Fruit fly (Drosophila melanogaster) whole organism, pupa: Measurements from ENCODE around the gene APP-BP1.
"Not testable (repeated sequence)": the region's sequence is repeated elsewhere in the genome, so short reads cannot be mapped to it uniquely, and the experiment has no call there.

Source experiments
- CG10348 ChIP-seq: fragments of 200-800 bp; sonication (Bioruptor generic); IDR thresholded peaks from 2 replicates; pipeline ENCODE4 v1.3.6; 2022; ENCODE audit warnings: missing biosample characterization, missing genetic modification characterization
- CG12605 ChIP-seq: fragments of 200-800 bp; sonication (Bioruptor generic); IDR thresholded peaks from 2 replicates; pipeline ENCODE4 v1.3.6; 2022; ENCODE audit warnings: missing biosample characterization, missing genetic modification characterization
- CG13204 ChIP-seq: fragments of 200-800 bp; sonication (Bioruptor generic); optimal IDR thresholded peaks from 2 replicates; lab custom pipeline; 2018; ENCODE audit warnings: missing biosample characterization, mild to moderate bottlenecking, missing genetic modification characterization, moderate library complexity
- CG14655 ChIP-seq: fragments of 200-800 bp; sonication (Bioruptor generic); optimal IDR thresholded peaks from 3 replicates; lab custom pipeline; 2017; ENCODE audit warnings: mild to moderate bottlenecking, missing biosample characterization, missing genetic modification reagents, missing genetic modification characterization
- CG15710 ChIP-seq: fragments of 200-800 bp; sonication (Bioruptor generic); optimal IDR thresholded peaks from 2 replicates; lab custom pipeline; 2018; ENCODE audit warnings: missing biosample characterization, mild to moderate bottlenecking, missing genetic modification characterization, moderate library complexity
- CG17806 ChIP-seq: fragments of 200-800 bp; sonication (Bioruptor generic); optimal IDR thresholded peaks from 2 replicates; lab custom pipeline; 2018; ENCODE audit warnings: missing biosample characterization, mild to moderate bottlenecking, missing genetic modification characterization, moderate library complexity
- CG32121 ChIP-seq: fragments of 200-800 bp; sonication (Bioruptor generic); IDR thresholded peaks from 2 replicates; pipeline ENCODE4 v1.3.6; 2022; ENCODE audit warnings: missing biosample characterization, missing genetic modification characterization
- CG34367 ChIP-seq: fragments of 200-800 bp; sonication (Bioruptor generic); optimal IDR thresholded peaks from 2 replicates; lab custom pipeline; 2018; ENCODE audit warnings: missing biosample characterization, mild to moderate bottlenecking, missing genetic modification characterization
- CG4496 ChIP-seq: fragments of 200-800 bp; sonication (Bioruptor generic); IDR thresholded peaks from 3 replicates; pipeline ENCODE4 v1.3.6; 2022; ENCODE audit warnings: missing biosample characterization, missing genetic modification characterization
- CG8159 ChIP-seq: fragments of 200-800 bp; sonication (Bioruptor generic); optimal IDR thresholded peaks from 3 replicates; lab custom pipeline; 2018; ENCODE audit warnings: missing biosample characterization, mild to moderate bottlenecking, missing genetic modification characterization, moderate library complexity
- CG8301 ChIP-seq: fragments of 200-800 bp; sonication (Bioruptor generic); optimal IDR thresholded peaks from 2 replicates; lab custom pipeline; 2018; ENCODE audit warnings: missing biosample characterization, mild to moderate bottlenecking, missing genetic modification characterization
- CG9948 ChIP-seq: fragments of 200-800 bp; sonication (Bioruptor generic); optimal IDR thresholded peaks from 2 replicates; lab custom pipeline; 2018; ENCODE audit warnings: missing biosample characterization, mild to moderate bottlenecking, missing genetic modification characterization, moderate library complexity
- D1 ChIP-seq: fragments of 200-800 bp; sonication (Bioruptor generic); optimal IDR thresholded peaks from 2 replicates; lab custom pipeline; 2018; ENCODE audit warnings: missing biosample characterization, mild to moderate bottlenecking, missing genetic modification characterization, moderate library complexity
- EcR ChIP-seq: fragments of 200-800 bp; sonication (Bioruptor generic); optimal IDR thresholded peaks from 3 replicates; lab custom pipeline; 2019; ENCODE audit warnings: missing biosample characterization, missing genetic modification characterization, mild to moderate bottlenecking, moderate library complexity, missing genetic modification reagents
- Ets98B ChIP-seq: fragments of 200-800 bp; sonication (Bioruptor generic); IDR thresholded peaks from 2 replicates; pipeline ENCODE4 v1.3.6; 2022; ENCODE audit warnings: missing biosample characterization, missing genetic modification characterization
- Pif1A ChIP-seq: fragments of 200-800 bp; sonication (Bioruptor generic); optimal IDR thresholded peaks from 3 replicates; lab custom pipeline; 2016; ENCODE audit warnings: missing biosample characterization, missing genetic modification characterization
- Pif1B ChIP-seq: fragments of 200-800 bp; sonication (Bioruptor generic); optimal IDR thresholded peaks from 3 replicates; lab custom pipeline; 2016; ENCODE audit warnings: missing biosample characterization, missing genetic modification characterization
- Snoo ChIP-seq: fragments of 200-800 bp; sonication (Bioruptor generic); optimal IDR thresholded peaks from 3 replicates; lab custom pipeline; 2017; ENCODE audit warnings: missing biosample characterization, mild to moderate bottlenecking, missing genetic modification characterization, inconsistent platforms
- fd96Ca ChIP-seq: fragments of 200-800 bp; sonication (Bioruptor generic); IDR thresholded peaks from 3 replicates; pipeline ENCODE4 v1.3.6; 2022; ENCODE audit warnings: missing biosample characterization, missing genetic modification characterization
- gl ChIP-seq: fragments of 200-800 bp; sonication (Bioruptor generic); optimal IDR thresholded peaks from 2 replicates; lab custom pipeline; 2018; ENCODE audit warnings: missing biosample characterization, mild to moderate bottlenecking, missing genetic modification characterization
- rn ChIP-seq: fragments of 200-800 bp; sonication (Bioruptor generic); IDR thresholded peaks from 2 replicates; pipeline ENCODE4 v1.3.6; 2022; ENCODE audit warnings: missing biosample characterization, missing genetic modification characterization

The APP-BP1 gene

DNA sequence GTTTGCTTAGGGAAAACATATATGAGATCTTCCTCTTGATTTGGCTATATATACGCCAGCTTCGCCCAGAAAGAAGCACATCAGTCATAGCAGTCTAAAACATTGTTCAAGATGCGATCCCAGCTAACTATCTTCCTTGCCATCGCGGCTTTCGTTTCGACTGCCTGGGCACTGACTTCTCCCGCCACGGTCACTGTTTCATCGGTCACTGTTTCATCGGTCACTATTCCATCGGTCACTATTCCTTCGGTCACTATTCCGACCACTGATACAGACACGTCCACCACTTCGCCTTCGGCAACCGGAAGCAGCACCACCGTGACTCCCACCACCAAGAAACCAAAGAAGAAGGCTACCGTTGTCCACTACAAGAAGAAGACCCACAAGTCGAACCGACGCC lies 36.7 kb downstream of the APP-BP1 start, which contains the start of gene CG14143:
Gene CG14143 (plus strand): TSS at position 102 of the 400 bp plus-strand sequence.
- TF ChIP-seq CG32121 (GFP tag; lab: Robert Waterston, UW); CG13204 (GFP tag; lab: Kevin White, UChicago); D1 (tag; lab: Kevin White, UChicago): not testable (repeated sequence)

DNA sequence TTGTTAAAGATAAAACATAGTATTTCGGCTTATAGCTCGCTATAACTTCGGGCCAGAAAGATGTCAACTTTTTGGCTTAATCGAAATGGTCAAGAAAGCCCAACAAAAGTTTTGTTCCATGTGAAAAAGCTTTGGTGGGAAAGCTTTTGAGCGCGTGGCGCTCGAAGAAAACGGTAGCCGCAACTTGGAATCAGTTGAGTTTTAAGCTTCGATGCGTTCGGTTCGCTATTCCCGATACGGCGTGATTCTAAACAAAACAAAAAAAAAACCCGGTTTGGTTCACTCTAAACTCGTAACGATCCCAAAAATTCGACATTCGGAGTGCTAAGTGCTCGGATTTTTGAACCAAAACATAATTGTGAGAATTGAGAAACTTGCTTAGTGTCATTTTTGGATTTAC lies 37.6 kb downstream of the APP-BP1 start, which contains the start of gene IRSp53:
Gene IRSp53 (plus strand): TSS at position 204 of the 400 bp plus-strand sequence.
- no peak for TF ChIP-seq gl (tag; lab: Kevin White, UChicago)
- TF ChIP-seq rn (GFP tag; lab: Robert Waterston, UW) = no peak
- TF ChIP-seq CG8159 (tag; lab: Kevin White, UChicago) = peak; percentile 57
- TF ChIP-seq CG32121 (GFP tag; lab: Robert Waterston, UW) = no peak
- no peak for TF ChIP-seq CG15710
- no peak for TF ChIP-seq Pif1B
- no peak for TF ChIP-seq CG17806 (tag; lab: Kevin White, UChicago)
- no peak for TF ChIP-seq CG10348 (GFP tag; lab: Robert Waterston, UW)
- no peak for TF ChIP-seq Pif1A (GFP tag; lab: Kevin White, UChicago)
- peak; percentile 18; the same call in 1 of the 3 replicates for TF ChIP-seq CG4496 (GFP tag; lab: Robert Waterston, UW)
- no peak for TF ChIP-seq CG13204 (GFP tag; lab: Kevin White, UChicago)
- TF ChIP-seq CG12605 = 0 out of 2 replicates have a peak, but pooled peaks have one; percentile 11
- TF ChIP-seq CG8301 (tag; lab: Kevin White, UChicago) = no peak
- peak; percentile 43; the same call in 1 of the 2 replicates for TF ChIP-seq Ets98B (GFP tag; lab: Robert Waterston, UW)

DNA sequence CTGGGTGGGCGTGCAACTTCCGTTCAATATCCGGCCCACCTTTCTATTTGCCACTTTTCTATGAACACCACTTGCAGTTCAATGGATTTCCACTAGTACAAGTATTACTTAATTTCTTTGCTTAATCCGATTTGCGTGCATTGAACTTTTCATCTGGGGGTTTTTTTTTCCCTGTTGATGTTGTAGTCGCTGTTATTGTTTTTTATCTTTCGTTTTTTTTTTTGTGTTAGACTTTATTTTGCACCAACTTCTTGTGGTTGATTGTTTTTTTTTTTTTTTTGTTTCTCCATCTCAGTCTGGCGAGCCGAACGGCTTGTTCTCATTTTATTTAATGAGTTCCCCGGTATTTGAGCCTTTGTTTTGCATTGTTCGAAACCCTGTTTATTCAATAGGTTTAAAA lies 38.1 kb downstream of the APP-BP1 start:
- peak; percentile 59 for TF ChIP-seq CG34367 (tag; lab: Kevin White, UChicago)
- TF ChIP-seq CG10348 (GFP tag; lab: Robert Waterston, UW) = no peak
- peak; percentile 33 for TF ChIP-seq CG15710
- peak; percentile 63 for TF ChIP-seq CG13204 (GFP tag; lab: Kevin White, UChicago)
- TF ChIP-seq EcR = peak; percentile 72

DNA sequence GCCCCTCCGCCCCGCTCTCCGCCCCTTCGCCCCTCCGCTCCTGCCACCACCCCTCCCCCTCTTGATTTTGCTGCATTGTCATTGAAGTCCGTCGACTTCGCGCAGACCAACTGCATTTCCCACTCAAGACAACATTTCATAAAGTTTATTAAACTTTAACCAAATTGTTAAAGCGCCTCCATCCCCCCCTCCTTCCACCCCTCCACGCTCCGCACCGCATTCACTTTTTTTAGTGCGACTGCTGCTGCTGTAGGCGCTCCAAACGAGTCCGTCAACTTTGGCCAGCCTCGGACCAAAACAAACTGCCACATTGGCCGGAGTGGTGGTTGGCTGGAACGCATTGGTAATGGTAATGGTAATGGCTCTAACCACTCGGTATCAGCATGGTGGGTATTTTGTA lies 40.6 kb downstream of the APP-BP1 start:
- TF ChIP-seq Ets98B (GFP tag; lab: Robert Waterston, UW) (peak; percentile 45; the same call in 1 of the 2 replicates), CG34367 (tag; lab: Kevin White, UChicago) (no peak), fd96Ca (peak; percentile 65; the same call in 2 of the 3 replicates), CG8159 (tag; lab: Kevin White, UChicago) (no peak), CG9948 (tag; lab: Kevin White, UChicago) (no peak), CG17806 (tag; lab: Kevin White, UChicago) (no peak), Snoo (tag; lab: Kevin White, UChicago) (no peak)

DNA sequence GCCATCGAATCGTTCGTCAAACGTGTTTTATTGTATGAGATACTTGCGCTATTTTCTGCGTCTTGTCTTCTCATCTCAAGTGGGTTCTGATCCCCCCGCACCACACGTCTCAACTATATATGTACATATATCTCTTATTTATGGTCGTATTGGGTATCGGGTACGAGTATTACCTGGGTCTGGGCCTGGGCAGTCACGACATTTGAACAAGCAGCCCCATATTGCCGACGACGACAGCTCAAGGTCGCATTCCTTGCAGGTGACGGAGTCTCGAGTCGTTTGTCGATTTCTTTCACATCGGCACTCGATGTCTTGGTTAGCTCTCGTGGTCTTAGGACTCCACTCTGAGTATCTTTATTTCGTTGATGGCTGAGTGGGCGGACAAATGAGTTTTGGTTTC lies 46.9 kb downstream of the APP-BP1 start:
- TF ChIP-seq CG10348 (GFP tag; lab: Robert Waterston, UW) (no peak), EcR (peak; percentile 31)

DNA sequence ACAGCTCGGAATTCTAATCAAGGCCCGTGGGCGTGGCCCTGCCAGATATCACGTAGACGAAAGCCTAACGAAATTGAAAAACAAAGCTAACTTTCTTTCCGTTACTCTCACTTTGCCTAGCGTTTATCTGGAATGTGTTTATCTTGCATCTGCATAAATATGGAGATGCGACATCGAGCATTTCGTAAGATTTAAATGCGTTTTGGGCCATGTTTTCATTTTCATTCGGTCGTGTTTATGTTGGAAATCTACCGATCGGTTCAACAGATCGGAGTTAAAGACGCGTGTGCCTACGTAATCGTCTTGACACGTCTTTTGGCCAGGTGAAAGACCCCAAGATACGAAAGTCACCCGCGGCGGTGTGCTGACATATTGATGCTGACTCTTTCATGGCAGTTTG lies 49.5 kb downstream of the APP-BP1 start:
- no peak for TF ChIP-seq Ets98B (GFP tag; lab: Robert Waterston, UW)

DNA sequence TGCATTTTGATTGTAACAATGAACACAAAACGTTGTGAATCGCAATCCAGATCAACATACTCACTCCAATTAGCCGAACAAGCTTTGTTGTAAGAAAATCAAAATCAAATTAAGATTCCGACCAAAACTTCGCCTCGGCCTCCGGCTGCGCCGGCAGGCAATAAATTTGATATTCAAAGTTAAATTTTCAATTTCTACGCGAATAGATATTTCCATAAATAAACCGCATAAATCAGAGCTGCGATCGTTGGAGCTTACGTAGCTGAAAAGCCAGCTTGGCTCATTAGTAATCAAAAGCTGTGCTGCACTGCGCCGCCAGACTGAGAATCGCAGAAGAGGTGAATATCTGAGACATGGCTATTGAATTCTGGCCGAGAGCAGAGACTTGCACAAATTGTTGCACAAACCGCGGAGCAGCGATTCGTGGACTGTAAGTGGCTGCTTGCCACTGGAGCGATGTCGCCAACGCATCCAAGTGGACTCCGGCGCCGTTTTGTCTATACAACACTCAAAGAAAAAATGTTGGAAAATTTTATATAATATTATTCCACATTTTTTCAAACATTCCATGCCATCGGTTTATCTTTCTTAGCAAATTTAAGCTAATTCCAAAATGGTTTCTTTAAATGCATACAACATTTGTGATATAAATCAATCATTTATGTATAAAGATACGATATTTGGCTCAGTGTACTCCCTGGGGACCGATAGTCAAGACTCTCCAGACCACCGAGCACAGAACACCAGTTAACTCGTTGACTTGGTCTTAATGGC lies 50.5 kb downstream of the APP-BP1 start:
- TF ChIP-seq Snoo (tag; lab: Kevin White, UChicago) = no peak
- peak; percentile 65 for TF ChIP-seq D1 (tag; lab: Kevin White, UChicago)
- peak; percentile 76 for TF ChIP-seq CG34367 (tag; lab: Kevin White, UChicago)
- TF ChIP-seq CG9948 (tag; lab: Kevin White, UChicago) = peak; percentile 87
- peak; percentile 87 for TF ChIP-seq CG14655 (GFP tag; lab: Kevin White, UChicago)
- peak; percentile 81 for TF ChIP-seq CG15710
- TF ChIP-seq Pif1A (GFP tag; lab: Kevin White, UChicago) = peak; percentile 68
- TF ChIP-seq CG8159 (tag; lab: Kevin White, UChicago) = peak; percentile 88
- TF ChIP-seq CG32121 (GFP tag; lab: Robert Waterston, UW) = peak; percentile 54; the same call in 1 of the 2 replicates
- peak; percentile 61; the same call in 1 of the 3 replicates for TF ChIP-seq fd96Ca
- TF ChIP-seq rn (GFP tag; lab: Robert Waterston, UW) = no peak; the same call in 1 of the 2 replicates
- peak; percentile 59 for TF ChIP-seq CG13204 (GFP tag; lab: Kevin White, UChicago)
- peak; percentile 21 for TF ChIP-seq EcR
- TF ChIP-seq gl (tag; lab: Kevin White, UChicago) = peak; percentile 66
- TF ChIP-seq CG17806 (tag; lab: Kevin White, UChicago) = peak; percentile 88
- TF ChIP-seq CG12605 = peak; percentile 41
- TF ChIP-seq CG8301 (tag; lab: Kevin White, UChicago) = peak; percentile 85
- TF ChIP-seq Ets98B (GFP tag; lab: Robert Waterston, UW) = peak; percentile 68
- peak; percentile 77 for TF ChIP-seq CG4496 (GFP tag; lab: Robert Waterston, UW)
- no peak for TF ChIP-seq CG10348 (GFP tag; lab: Robert Waterston, UW)
- TF ChIP-seq Pif1B = peak; percentile 64
